Fruit fly (Drosophila melanogaster) Kc167 (cell line): Measurements from ENCODE around the gene WDY.
"Not testable (repeated sequence)": the region's sequence is repeated elsewhere in the genome, so short reads cannot be mapped to it uniquely, and the experiment has no call there.

ENCODE experiments used
- Sin3A ChIP-seq: fragments of >200 bp; optimal IDR thresholded peaks from 2 replicates; lab custom pipeline; 2018; ENCODE audit warnings: missing external identifiers
- h ChIP-seq: fragments of >200 bp; optimal IDR thresholded peaks from 3 replicates; lab custom pipeline; 2018; ENCODE audit warnings: missing external identifiers
- insv ChIP-seq: fragments of >200 bp; optimal IDR thresholded peaks from 3 replicates; lab custom pipeline; 2018; ENCODE audit warnings: missing external identifiers

Gene WDY

DNA sequence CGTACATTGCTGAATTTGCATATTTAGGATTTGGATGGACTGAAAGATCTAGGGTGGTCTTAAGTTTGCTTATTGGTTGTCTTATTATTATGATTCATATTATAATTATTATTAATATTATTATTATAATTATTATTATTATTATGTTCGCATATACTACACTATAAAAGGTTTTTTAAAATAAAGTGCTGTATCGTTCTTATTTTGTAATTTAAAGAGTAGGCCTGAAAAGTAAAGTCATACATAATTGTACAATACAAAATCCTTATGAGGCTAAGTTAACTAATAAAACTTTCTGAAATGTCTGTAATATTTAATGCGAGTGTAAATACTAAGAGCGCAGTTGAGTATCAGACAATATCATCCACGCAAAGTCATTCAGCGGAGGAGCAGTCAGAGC is at the start of gene WDY:
WDY (plus strand) TSS at position 301 of the 400 bp plus-strand sequence.
- TF ChIP-seq insv (lab: Kevin White, UChicago); h; Sin3A (lab: Kevin White, UChicago): not testable (repeated sequence)
